Worm (Caenorhabditis elegans): Measurements from ENCODE around the gene F41G3.3.

The F41G3.3 gene

ce11 chrII:6756232-6756631 is at the start of gene F41G3.3:
F41G3.3 (plus strand) TSS chrII:6756532.
- TF ChIP-seq egl-27 (tag; optimal IDR thresholded peaks at IDR 0.05): no peak
- TF ChIP-seq sma-3 (GFP tag; optimal IDR thresholded peaks at IDR 0.05): no peak
- no peak for TF ChIP-seq crh-2 (tag; optimal IDR thresholded peaks at IDR 0.05)
- no peak for TF ChIP-seq nhr-21 (tag; optimal IDR thresholded peaks at IDR 0.05)
- no peak for TF ChIP-seq lin-13 (GFP tag; optimal IDR thresholded peaks at IDR 0.05)
- TF ChIP-seq Y55F3AM.14 (GFP tag; optimal IDR thresholded peaks at IDR 0.05): no peak
- TF ChIP-seq mbf-1 (tag; optimal IDR thresholded peaks at IDR 0.05): no peak
- TF ChIP-seq skn-1 (tag; optimal IDR thresholded peaks at IDR 0.05): no peak
- no peak for TF ChIP-seq nhr-77 (tag; optimal IDR thresholded peaks at IDR 0.05)
- no peak for TF ChIP-seq lin-39 (tag; optimal IDR thresholded peaks at IDR 0.05)
- TF ChIP-seq nhr-25 (tag; optimal IDR thresholded peaks at IDR 0.05): no peak
- no peak for TF ChIP-seq sem-4 (tag; optimal IDR thresholded peaks at IDR 0.05)
- TF ChIP-seq alr-1 (tag; optimal IDR thresholded peaks at IDR 0.05): no peak
- TF ChIP-seq fos-1 (tag; optimal IDR thresholded peaks at IDR 0.05): no peak
- TF ChIP-seq ztf-4 (tag; optimal IDR thresholded peaks at IDR 0.05): no peak
- TF ChIP-seq elt-1 (tag; optimal IDR thresholded peaks at IDR 0.05): no peak

ce11 chrII:6706552-6707091 is 49.7 kb upstream of the F41G3.3 start:
- TF ChIP-seq C34F6.9 (tag; optimal IDR thresholded peaks at IDR 0.05) (no peak), Y55F3AM.14 (GFP tag; optimal IDR thresholded peaks at IDR 0.05) (no peak), nhr-10 (tag; optimal IDR thresholded peaks at IDR 0.05) (no peak), peb-1 (tag; optimal IDR thresholded peaks at IDR 0.05) (no peak), egl-27 (tag; optimal IDR thresholded peaks at IDR 0.05) (no peak), lin-11 (tag; optimal IDR thresholded peaks at IDR 0.05) (no peak), nhr-23 (tag; optimal IDR thresholded peaks at IDR 0.05) (no peak), nhr-11 (tag; optimal IDR thresholded peaks at IDR 0.05) (no peak), ama-1 (optimal IDR thresholded peaks at IDR 0.05) (no peak), zag-1 (tag; optimal IDR thresholded peaks at IDR 0.05) (no peak), mdl-1 (tag; optimal IDR thresholded peaks at IDR 0.05) (no peak), fos-1 (tag; optimal IDR thresholded peaks at IDR 0.05) (no peak), ztf-1 (GFP tag; conservative IDR thresholded peaks at IDR 0.05) (no peak), alr-1 (tag; optimal IDR thresholded peaks at IDR 0.05) (no peak)

ce11 chrII:6707496-6708260 is 48.7 kb upstream of the F41G3.3 start:
- peak; percentile 37 for TF ChIP-seq Y55F3AM.14 (GFP tag; optimal IDR thresholded peaks at IDR 0.05)
- no peak for TF ChIP-seq skn-1 (tag; optimal IDR thresholded peaks at IDR 0.05)
- TF ChIP-seq blmp-1 (tag; optimal IDR thresholded peaks at IDR 0.05; ENCODE audit: insufficient read depth): no peak
- no peak for TF ChIP-seq nhr-11 (tag; optimal IDR thresholded peaks at IDR 0.05)
- peak; percentile 86 for TF ChIP-seq lin-39 (tag; optimal IDR thresholded peaks at IDR 0.05)
- peak; percentile 88 for TF ChIP-seq mab-5 (tag; optimal IDR thresholded peaks at IDR 0.05)
- peak in 1 of 2 experiments; percentile 55 for TF ChIP-seq lsy-2 (tag; optimal IDR thresholded peaks at IDR 0.05)
- TF ChIP-seq snpc-4 (tag; optimal IDR thresholded peaks at IDR 0.05): no peak
- TF ChIP-seq mdl-1 (tag; optimal IDR thresholded peaks at IDR 0.05): no peak
- no peak for TF ChIP-seq R02D3.7 (tag; optimal IDR thresholded peaks at IDR 0.05)
- TF ChIP-seq nhr-129 (tag; optimal IDR thresholded peaks at IDR 0.05): peak; percentile 39
- TF ChIP-seq ZK546.5 (tag; optimal IDR thresholded peaks at IDR 0.05): no peak
- TF ChIP-seq F13H6.1 (tag; optimal IDR thresholded peaks at IDR 0.05): peak; percentile 77
- no peak for TF ChIP-seq ztf-11 (tag; optimal IDR thresholded peaks at IDR 0.05)
- TF ChIP-seq unc-39 (tag; optimal IDR thresholded peaks at IDR 0.05): no peak
- TF ChIP-seq nhr-23 (tag; optimal IDR thresholded peaks at IDR 0.05): no peak
- peak; percentile 65 for TF ChIP-seq sem-4 (tag; optimal IDR thresholded peaks at IDR 0.05)
- TF ChIP-seq zag-1 (tag; optimal IDR thresholded peaks at IDR 0.05): no peak
- TF ChIP-seq crh-2 (tag; optimal IDR thresholded peaks at IDR 0.05): peak; percentile 20
- TF ChIP-seq fos-1 (tag; optimal IDR thresholded peaks at IDR 0.05): no peak
- no peak for TF ChIP-seq ceh-16 (tag; optimal IDR thresholded peaks at IDR 0.05)
- no peak for TF ChIP-seq aly-2 (tag; optimal IDR thresholded peaks at IDR 0.05)
- peak; percentile 49 for TF ChIP-seq C34F6.9 (tag; optimal IDR thresholded peaks at IDR 0.05)
- no peak for TF ChIP-seq ztf-4 (tag; optimal IDR thresholded peaks at IDR 0.05)
- TF ChIP-seq lin-13 (GFP tag; optimal IDR thresholded peaks at IDR 0.05): peak; percentile 43
- peak; percentile 20 for TF ChIP-seq unc-62 (GFP tag; optimal IDR thresholded peaks at IDR 0.05)
- no peak for TF ChIP-seq mbf-1 (tag; optimal IDR thresholded peaks at IDR 0.05)
- peak; percentile 55 for TF ChIP-seq unc-55 (GFP tag; optimal IDR thresholded peaks at IDR 0.05)
- no peak for TF ChIP-seq dmd-4 (tag; optimal IDR thresholded peaks at IDR 0.05)
- TF ChIP-seq sma-9 (GFP tag; optimal IDR thresholded peaks at IDR 0.05): peak; percentile 44
- TF ChIP-seq sma-9 (tag; optimal IDR thresholded peaks at IDR 0.05): no peak
- TF ChIP-seq lin-11 (tag; optimal IDR thresholded peaks at IDR 0.05): no peak

Measured in whole organism, L2 larva.